Worm (Caenorhabditis elegans) whole organism, L1 larva: ENCODE data around the gene K07C5.13.
A peak's percentile ranks its signal among the peaks of the same experiment; 100 is the strongest.

Experiments
- C16A3.4 ChIP-seq: fragments of 150-350 bp; optimal IDR thresholded peaks from 2 replicates; lab custom pipeline; 2014; ENCODE audit warnings: missing biosample characterization, missing genetic modification characterization
- Y116A8C.19 ChIP-seq: sonication (generic microtip); optimal IDR thresholded peaks from 2 replicates; lab custom pipeline; 2016; ENCODE audit warnings: missing compliant biosample characterization, missing genetic modification characterization, borderline replicate concordance
- alr-1 ChIP-seq: fragments of 200-800 bp; sonication (Bioruptor generic); optimal IDR thresholded peaks from 2 replicates; lab custom pipeline; 2018; ENCODE audit warnings: borderline replicate concordance, mild to moderate bottlenecking, missing genetic modification characterization, missing compliant biosample characterization
- blmp-1 ChIP-seq: fragments of 150-350 bp; optimal IDR thresholded peaks from 2 replicates; lab custom pipeline; 2014; ENCODE audit warnings: missing biosample characterization, missing genetic modification characterization
- ceh-82 ChIP-seq, 3 experiments: fragments of 150-350 bp in 1 of 3; sonication (generic microtip) in 2 of 3; optimal IDR thresholded peaks; 2 replicates each; lab custom pipeline; 2014 to 2017; ENCODE audit warnings: missing biosample characterization in 3 of 3, missing genetic modification characterization in 3 of 3
- dpl-1 ChIP-seq, 3 experiments: fragments of 150-350 bp in 2 of 3; sonication (generic microtip) in 1 of 3; optimal IDR thresholded peaks; 2 replicates each; lab custom pipeline; 2014 to 2017; ENCODE audit warnings: missing biosample characterization in 3 of 3, missing genetic modification characterization in 3 of 3, missing genetic modification reagents in 3 of 3
- efl-1 ChIP-seq, 4 experiments: fragments of 150-350 bp; optimal IDR thresholded peaks in 3 of 4; peaks in 1 of 4; 1 replicate in 1 of 4; 2 replicates in 3 of 4; lab custom pipeline; 2014; ENCODE audit warnings: missing biosample characterization in 2 of 4, missing genetic modification characterization in 2 of 4, missing genetic modification reagents in 2 of 4
- elt-2 ChIP-seq: sonication (generic microtip); optimal IDR thresholded peaks from 2 replicates; lab custom pipeline; 2016; ENCODE audit warnings: missing genetic modification characterization, mild to moderate bottlenecking, inconsistent platforms, missing compliant biosample characterization, missing genetic modification reagents
- elt-3 ChIP-seq, 6 experiments: fragments of 150-350 bp in 1 of 6; sonication (generic microtip); optimal IDR thresholded peaks; 2 replicates each; lab custom pipeline; 2017 to 2018; ENCODE audit warnings: missing biosample characterization in 6 of 6, missing genetic modification characterization in 6 of 6, inconsistent platforms in 1 of 6
- fos-1 ChIP-seq: fragments of 150-350 bp; optimal IDR thresholded peaks from 2 replicates; lab custom pipeline; 2014; ENCODE audit warnings: missing biosample characterization, missing genetic modification characterization
- hlh-4 ChIP-seq: sonication (generic microtip); optimal IDR thresholded peaks from 2 replicates; lab custom pipeline; 2016; ENCODE audit warnings: mild to moderate bottlenecking, missing genetic modification characterization, missing compliant biosample characterization
- lin-13 ChIP-seq: fragments of 150-350 bp; optimal IDR thresholded peaks from 2 replicates; lab custom pipeline; 2014; ENCODE audit warnings: missing biosample characterization, missing genetic modification reagents, missing genetic modification characterization
- lin-14 ChIP-seq: fragments of 200-800 bp; sonication (Bioruptor generic); optimal IDR thresholded peaks from 2 replicates; lab custom pipeline; 2018; ENCODE audit warnings: mild to moderate bottlenecking, missing genetic modification characterization, moderate library complexity, missing compliant biosample characterization
- lin-35 ChIP-seq, 2 experiments: fragments of 150-350 bp; optimal IDR thresholded peaks; 2 replicates each; lab custom pipeline; 2014; ENCODE audit warnings: missing biosample characterization in 2 of 2, missing genetic modification characterization in 2 of 2, missing genetic modification reagents in 2 of 2
- lir-3 ChIP-seq: sonication (generic microtip); optimal IDR thresholded peaks from 2 replicates; lab custom pipeline; 2016; ENCODE audit warnings: mild to moderate bottlenecking, missing genetic modification characterization, moderate library complexity, missing compliant biosample characterization; ENCODE audit not compliant: poor library complexity
- lsy-2 ChIP-seq, 2 experiments: fragments of 150-350 bp; optimal IDR thresholded peaks; 2 replicates each; lab custom pipeline; 2014; ENCODE audit warnings: missing biosample characterization in 2 of 2, missing genetic modification characterization in 2 of 2
- mep-1 ChIP-seq: fragments of 150-350 bp; optimal IDR thresholded peaks from 2 replicates; lab custom pipeline; 2014; ENCODE audit warnings: missing biosample characterization, missing genetic modification characterization
- nhr-19 ChIP-seq: fragments of 200-800 bp; sonication (Bioruptor generic); conservative IDR thresholded peaks from 2 replicates; pipeline ENCODE4 v1.3.6; 2022; ENCODE audit warnings: missing genetic modification characterization, missing compliant biosample characterization
- nhr-20 ChIP-seq: sonication (generic microtip); optimal IDR thresholded peaks from 2 replicates; lab custom pipeline; 2016; ENCODE audit warnings: mild to moderate bottlenecking, missing genetic modification characterization, missing compliant biosample characterization
- nhr-237 ChIP-seq: fragments of 150-350 bp; optimal IDR thresholded peaks from 2 replicates; lab custom pipeline; 2014; ENCODE audit warnings: missing biosample characterization, missing genetic modification characterization
- nhr-28 ChIP-seq: fragments of 150-350 bp; optimal IDR thresholded peaks from 2 replicates; lab custom pipeline; 2014; ENCODE audit warnings: missing biosample characterization, missing genetic modification characterization
- nhr-71 ChIP-seq: sonication (generic microtip); optimal IDR thresholded peaks from 2 replicates; lab custom pipeline; 2016; ENCODE audit warnings: mild to moderate bottlenecking, missing genetic modification characterization, moderate library complexity, missing compliant biosample characterization
- nhr-77 ChIP-seq: fragments of 150-350 bp; optimal IDR thresholded peaks from 2 replicates; lab custom pipeline; 2014; ENCODE audit warnings: missing biosample characterization, missing genetic modification characterization
- nhr-85 ChIP-seq: sonication (generic microtip); peaks from one replicate; lab custom pipeline; 2016; ENCODE audit warnings: missing genetic modification characterization, inconsistent platforms, missing compliant biosample characterization
- pax-3 ChIP-seq: fragments of 200-800 bp; sonication (Bioruptor generic); optimal IDR thresholded peaks from 2 replicates; lab custom pipeline; 2018; ENCODE audit warnings: mild to moderate bottlenecking, missing genetic modification characterization, moderate library complexity, missing compliant biosample characterization
- pqm-1 ChIP-seq: sonication (generic microtip); optimal IDR thresholded peaks from 3 replicates; lab custom pipeline; 2017; ENCODE audit warnings: missing biosample characterization, missing genetic modification characterization
- rnt-1 ChIP-seq: sonication (generic microtip); optimal IDR thresholded peaks from 2 replicates; lab custom pipeline; 2016; ENCODE audit warnings: mild to moderate bottlenecking, missing genetic modification characterization, moderate library complexity, missing compliant biosample characterization
- snpc-4 ChIP-seq: fragments of 150-350 bp; optimal IDR thresholded peaks from 2 replicates; lab custom pipeline; 2014; ENCODE audit warnings: missing biosample characterization, missing genetic modification characterization
- snu-23 ChIP-seq: sonication (generic microtip); optimal IDR thresholded peaks from 2 replicates; lab custom pipeline; 2016; ENCODE audit warnings: missing genetic modification characterization, missing compliant biosample characterization
- sptf-1 ChIP-seq: fragments of 150-350 bp; optimal IDR thresholded peaks from 2 replicates; lab custom pipeline; 2014; ENCODE audit warnings: missing biosample characterization, missing genetic modification characterization
- swsn-7 ChIP-seq: sonication (generic microtip); optimal IDR thresholded peaks from 2 replicates; lab custom pipeline; 2016; ENCODE audit warnings: missing genetic modification characterization, missing compliant biosample characterization
- tbx-2 ChIP-seq: sonication (generic microtip); optimal IDR thresholded peaks from 2 replicates; lab custom pipeline; 2016; ENCODE audit warnings: missing genetic modification characterization, missing compliant biosample characterization
- tlp-1 ChIP-seq: fragments of 150-350 bp; optimal IDR thresholded peaks from 2 replicates; lab custom pipeline; 2014; ENCODE audit warnings: missing biosample characterization, missing genetic modification characterization
- unc-130 ChIP-seq: fragments of 150-350 bp; optimal IDR thresholded peaks from 2 replicates; lab custom pipeline; 2017; ENCODE audit warnings: missing biosample characterization, missing genetic modification characterization, inconsistent platforms
- unc-86 ChIP-seq: sonication (generic microtip); optimal IDR thresholded peaks from 2 replicates; lab custom pipeline; 2016; ENCODE audit warnings: missing genetic modification characterization, missing compliant biosample characterization
- vab-15 ChIP-seq: sonication (generic microtip); optimal IDR thresholded peaks from 2 replicates; lab custom pipeline; 2017; ENCODE audit warnings: missing genotype, mild to moderate bottlenecking, missing genetic modification characterization, missing compliant biosample characterization
- xbp-1 ChIP-seq: sonication (generic microtip); optimal IDR thresholded peaks from 2 replicates; lab custom pipeline; 2016; ENCODE audit warnings: missing genetic modification characterization, missing compliant biosample characterization
- zip-4 ChIP-seq: fragments of 200-800 bp; sonication (Bioruptor generic); optimal IDR thresholded peaks from 2 replicates; lab custom pipeline; 2018; ENCODE audit warnings: mild to moderate bottlenecking, missing genetic modification characterization, moderate library complexity, missing compliant biosample characterization
- ztf-11 ChIP-seq, 2 experiments: sonication (generic microtip); optimal IDR thresholded peaks; 2 replicates each; lab custom pipeline; 2016 to 2017; ENCODE audit warnings: missing genetic modification characterization in 2 of 2, missing biosample characterization in 1 of 2, missing compliant biosample characterization in 1 of 2
- ztf-4 ChIP-seq: fragments of 150-350 bp; optimal IDR thresholded peaks from 2 replicates; lab custom pipeline; 2014; ENCODE audit warnings: missing biosample characterization, missing genetic modification characterization

Gene K07C5.13

ce11 chrV:10323537-10323936 lies 18.3 kb upstream of the K07C5.13 start:
- TF ChIP-seq pax-3 (tag; lab: Kevin White, UChicago) (no peak), vab-15 (tag; lab: Kevin White, UChicago) (no peak), snpc-4 (tag; lab: Kevin White, UChicago) (no peak), elt-2 (tag; lab: Kevin White, UChicago) (no peak), nhr-28 (tag; lab: Kevin White, UChicago) (no peak), swsn-7 (tag; lab: Kevin White, UChicago) (no peak), blmp-1 (tag; lab: Kevin White, UChicago) (no peak), ztf-4 (no peak), nhr-85 (tag; lab: Kevin White, UChicago) (no peak), unc-130 (tag; lab: Kevin White, UChicago) (no peak), lin-14 (GFP tag; lab: Kevin White, UChicago) (no peak)

ce11 chrV:10328080-10328479 lies 13.8 kb upstream of the K07C5.13 start:
- peak; percentile 16 for TF ChIP-seq lin-14 (GFP tag; lab: Kevin White, UChicago)
- no peak for TF ChIP-seq ztf-11 (tag; optimal IDR thresholded peaks at IDR 0.05; lab: Kevin White, UChicago)
- TF ChIP-seq tbx-2, result peak; percentile 15

ce11 chrV:10332012-10332411 lies 9.8 kb upstream of the K07C5.13 start, which contains the start of gene crm-1:
Gene crm-1, minus strand, starts transcription at chrV:10332112.
- TF ChIP-seq snu-23 (GFP tag; lab: Kevin White, UChicago) (no peak), ceh-82 (tag; optimal IDR thresholded peaks at IDR 0.05; lab: Kevin White, UChicago) (no peak), unc-86 (tag; lab: Kevin White, UChicago) (no peak), pax-3 (tag; lab: Kevin White, UChicago) (no peak), lin-14 (GFP tag; lab: Kevin White, UChicago) (peak; percentile 1), tbx-2 (peak; percentile 15), tlp-1 (no peak), nhr-77 (tag; lab: Kevin White, UChicago) (peak; percentile 9), nhr-28 (tag; lab: Kevin White, UChicago) (no peak), lsy-2 (tag; optimal IDR thresholded peaks at IDR 0.05; lab: Kevin White, UChicago) (no peak)
- TF ChIP-seq, all 84 proteins: peak for 3

- peak; percentile 65 for TF ChIP-seq blmp-1 (tag; lab: Kevin White, UChicago)
- TF ChIP-seq efl-1 (optimal IDR thresholded peaks at IDR 0.05; lab: Kevin White, UChicago), result no peak
- TF ChIP-seq efl-1 (GFP tag; optimal IDR thresholded peaks at IDR 0.05 in 1 of 2; lab: Kevin White, UChicago), result peak in 1 of 2 experiments; percentile 8
- no peak for TF ChIP-seq tlp-1
- no peak for TF ChIP-seq alr-1
- TF ChIP-seq fos-1, result no peak
- TF ChIP-seq lir-3, result no peak
These were observed 8.0 kb upstream of the K07C5.13 start for ce11 chrV:10333843-10334242.

- peak; percentile 31 for TF ChIP-seq nhr-71 (tag; lab: Kevin White, UChicago)
- TF ChIP-seq nhr-85 (tag; lab: Kevin White, UChicago), result peak; percentile 16
- TF ChIP-seq nhr-19, result no peak
- no peak for TF ChIP-seq elt-2 (tag; lab: Kevin White, UChicago)
- peak; percentile 36 for TF ChIP-seq snu-23 (GFP tag; lab: Kevin White, UChicago)
- peak in 1 of 3 experiments; percentile 64 for TF ChIP-seq dpl-1 (GFP tag; optimal IDR thresholded peaks at IDR 0.05; lab: Kevin White, UChicago)
- peak; percentile 58 for TF ChIP-seq mep-1 (tag; lab: Kevin White, UChicago)
- no peak for TF ChIP-seq vab-15 (tag; lab: Kevin White, UChicago)
- peak; percentile 53 for TF ChIP-seq lin-14 (GFP tag; lab: Kevin White, UChicago)
- no peak for TF ChIP-seq xbp-1 (tag; lab: Kevin White, UChicago)
- TF ChIP-seq hlh-4, result no peak
- peak; percentile 40 to 44 for TF ChIP-seq efl-1 (optimal IDR thresholded peaks at IDR 0.05; lab: Kevin White, UChicago)
- peak; percentile 49 to 85 for TF ChIP-seq efl-1 (GFP tag; optimal IDR thresholded peaks at IDR 0.05 in 1 of 2; lab: Kevin White, UChicago)
- peak; percentile 59 for TF ChIP-seq unc-130 (tag; lab: Kevin White, UChicago)
- peak; percentile 32 to 68 for TF ChIP-seq lsy-2 (tag; optimal IDR thresholded peaks at IDR 0.05; lab: Kevin White, UChicago)
- TF ChIP-seq lin-13 (GFP tag; lab: Kevin White, UChicago), result peak; percentile 6
- peak; percentile 16 for TF ChIP-seq rnt-1 (tag; lab: Kevin White, UChicago)
- TF ChIP-seq pqm-1 (tag; lab: Kevin White, UChicago), result no peak
- no peak for TF ChIP-seq sptf-1 (tag; lab: Kevin White, UChicago)
- no peak for TF ChIP-seq zip-4 (GFP tag; lab: Kevin White, UChicago)
- peak; percentile 64 for TF ChIP-seq blmp-1 (tag; lab: Kevin White, UChicago)
- TF ChIP-seq nhr-20 (tag; lab: Kevin White, UChicago), result peak; percentile 25
- TF ChIP-seq ceh-82 (tag; optimal IDR thresholded peaks at IDR 0.05; lab: Kevin White, UChicago), result peak in 1 of 3 experiments; percentile 30
- no peak for TF ChIP-seq Y116A8C.19
- TF ChIP-seq ztf-4, result no peak
- no peak for TF ChIP-seq nhr-237 (tag; lab: Kevin White, UChicago)
- peak in 1 of 6 experiments; percentile 26 for TF ChIP-seq elt-3 (tag; optimal IDR thresholded peaks at IDR 0.05; lab: Kevin White, UChicago)
- TF ChIP-seq lin-35 (GFP tag; optimal IDR thresholded peaks at IDR 0.05; lab: Kevin White, UChicago), result peak; percentile 32 to 39
- no peak for TF ChIP-seq nhr-77 (tag; lab: Kevin White, UChicago)
- TF ChIP-seq C16A3.4 (tag; lab: Kevin White, UChicago), result peak; percentile 68
These were observed 3.4 kb upstream of the K07C5.13 start, which contains the start of gene arx-2 for ce11 chrV:10338305-10338992. Gene arx-2, minus strand, starts transcription at chrV:10338355.
